Worm (Caenorhabditis elegans) whole organism, late embryonic: ENCODE measurements around the gene let-70.

Source experiments
- C38D4.7 ChIP-seq: fragments of 200-800 bp; sonication (Bioruptor generic); optimal IDR thresholded peaks from 2 replicates; lab custom pipeline; 2018; ENCODE audit warnings: mild to moderate bottlenecking, missing genetic modification characterization, moderate library complexity, missing compliant biosample characterization
- F13H6.1 ChIP-seq: sonication (generic microtip); optimal IDR thresholded peaks from 2 replicates; lab custom pipeline; 2016; ENCODE audit warnings: missing genetic modification characterization, missing compliant biosample characterization
- K02D7.2 ChIP-seq: sonication (generic microtip); optimal IDR thresholded peaks from 2 replicates; lab custom pipeline; 2017; ENCODE audit warnings: mild to moderate bottlenecking, missing genetic modification characterization, missing compliant biosample characterization
- T23F11.4 ChIP-seq: fragments of 200-800 bp; sonication (Bioruptor generic); optimal IDR thresholded peaks from 2 replicates; lab custom pipeline; 2018; ENCODE audit warnings: mild to moderate bottlenecking, missing genetic modification characterization, missing compliant biosample characterization
- ahr-1 ChIP-seq: sonication (generic microtip); optimal IDR thresholded peaks from 2 replicates; lab custom pipeline; 2016; ENCODE audit warnings: missing genetic modification characterization, missing compliant biosample characterization
- ceh-18 ChIP-seq: sonication (generic microtip); optimal IDR thresholded peaks from 2 replicates; lab custom pipeline; 2016; ENCODE audit warnings: missing genetic modification characterization, missing compliant biosample characterization
- ceh-22 ChIP-seq: sonication (generic microtip); optimal IDR thresholded peaks from 2 replicates; lab custom pipeline; 2017; ENCODE audit warnings: missing biosample characterization, missing genetic modification characterization
- ceh-34 ChIP-seq: sonication (generic microtip); optimal IDR thresholded peaks from 2 replicates; lab custom pipeline; 2016; ENCODE audit warnings: mild to moderate bottlenecking, missing genetic modification characterization, missing compliant biosample characterization
- ceh-9 ChIP-seq: sonication (generic microtip); optimal IDR thresholded peaks from 2 replicates; lab custom pipeline; 2016; ENCODE audit warnings: mild to moderate bottlenecking, missing genetic modification characterization, inconsistent platforms, missing compliant biosample characterization
- che-1 ChIP-seq: sonication (generic microtip); optimal IDR thresholded peaks from 2 replicates; lab custom pipeline; 2016; ENCODE audit warnings: mild to moderate bottlenecking, missing genetic modification characterization, missing compliant biosample characterization
- dmd-4 ChIP-seq: sonication (generic microtip); optimal IDR thresholded peaks from 2 replicates; lab custom pipeline; 2016; ENCODE audit warnings: borderline replicate concordance, missing genetic modification characterization, missing compliant biosample characterization
- elt-4 ChIP-seq: sonication (generic microtip); optimal IDR thresholded peaks from 2 replicates; lab custom pipeline; 2016; ENCODE audit warnings: missing genetic modification characterization, missing compliant biosample characterization
- eyg-1 ChIP-seq: sonication (generic microtip); optimal IDR thresholded peaks from 2 replicates; lab custom pipeline; 2016; ENCODE audit warnings: missing genotype, missing genetic modification characterization, missing compliant biosample characterization
- fax-1 ChIP-seq: sonication (generic microtip); optimal IDR thresholded peaks from 2 replicates; lab custom pipeline; 2016; ENCODE audit warnings: missing genotype, missing genetic modification characterization, missing compliant biosample characterization
- gmeb-2 ChIP-seq: sonication (generic microtip); optimal IDR thresholded peaks from 2 replicates; lab custom pipeline; 2016; ENCODE audit warnings: missing genetic modification characterization, inconsistent platforms, missing compliant biosample characterization
- hlh-6 ChIP-seq: sonication (generic microtip); optimal IDR thresholded peaks from 2 replicates; lab custom pipeline; 2016; ENCODE audit warnings: missing genotype, missing genetic modification characterization, missing compliant biosample characterization
- lin-11 ChIP-seq: fragments of 200-800 bp; sonication (Bioruptor generic); optimal IDR thresholded peaks from 2 replicates; lab custom pipeline; 2018; ENCODE audit warnings: mild to moderate bottlenecking, missing genetic modification characterization, missing compliant biosample characterization
- madf-2 ChIP-seq: sonication (generic microtip); optimal IDR thresholded peaks from 2 replicates; lab custom pipeline; 2017; ENCODE audit warnings: missing genetic modification characterization, missing compliant biosample characterization
- mec-3 ChIP-seq: sonication (generic microtip); optimal IDR thresholded peaks from 2 replicates; lab custom pipeline; 2016; ENCODE audit warnings: borderline replicate concordance, missing genetic modification characterization, missing compliant biosample characterization
- nfya-1 ChIP-seq: sonication (generic microtip); optimal IDR thresholded peaks from 2 replicates; lab custom pipeline; 2017; ENCODE audit warnings: missing genetic modification characterization, mild to moderate bottlenecking, missing compliant biosample characterization, antibody characterized with exemption, moderate library complexity
- nhr-232 ChIP-seq: sonication (generic microtip); optimal IDR thresholded peaks from 2 replicates; lab custom pipeline; 2016; ENCODE audit warnings: missing genetic modification characterization, missing compliant biosample characterization
- pat-9 ChIP-seq: fragments of 200-800 bp; sonication (Bioruptor generic); optimal IDR thresholded peaks from 2 replicates; lab custom pipeline; 2018; ENCODE audit warnings: mild to moderate bottlenecking, missing genetic modification characterization, moderate library complexity, missing compliant biosample characterization
- pha-2 ChIP-seq: sonication (generic microtip); optimal IDR thresholded peaks from 2 replicates; lab custom pipeline; 2017; ENCODE audit warnings: mild to moderate bottlenecking, missing genetic modification characterization, missing compliant biosample characterization
- pros-1 ChIP-seq: fragments of 150-350 bp; optimal IDR thresholded peaks from 2 replicates; lab custom pipeline; 2014; ENCODE audit warnings: missing biosample characterization, missing genetic modification reagents, missing genetic modification characterization
- ref-2 ChIP-seq: sonication (generic microtip); optimal IDR thresholded peaks from 2 replicates; lab custom pipeline; 2016; ENCODE audit warnings: missing genetic modification characterization, missing compliant biosample characterization
- sox-2 ChIP-seq: fragments of 200-800 bp; sonication (Bioruptor generic); IDR thresholded peaks from 2 replicates; pipeline ENCODE4 v1.3.6; 2022; ENCODE audit warnings: missing genetic modification reagents, missing genetic modification characterization, missing compliant biosample characterization
- tbx-2 ChIP-seq: sonication (generic microtip); optimal IDR thresholded peaks from 2 replicates; lab custom pipeline; 2016; ENCODE audit warnings: missing genetic modification characterization, missing compliant biosample characterization
- tbx-7 ChIP-seq: sonication (generic microtip); optimal IDR thresholded peaks from 2 replicates; lab custom pipeline; 2016; ENCODE audit warnings: missing genotype, missing genetic modification characterization, missing compliant biosample characterization
- ttx-3 ChIP-seq: sonication (generic microtip); optimal IDR thresholded peaks from 2 replicates; lab custom pipeline; 2016; ENCODE audit warnings: missing genetic modification reagents, missing genetic modification characterization, missing compliant biosample characterization
- unc-3 ChIP-seq, 2 experiments: fragments of 200-800 bp in 1 of 2; sonication (Bioruptor generic) in 1 of 2; sonication (generic microtip) in 1 of 2; conservative IDR thresholded peaks in 1 of 2; optimal IDR thresholded peaks in 1 of 2; 2 replicates each; pipeline versions ENCODE4 v1.3.6 to Lab custom; 2016 to 2022; ENCODE audit warnings: missing compliant biosample characterization in 2 of 2, missing genetic modification characterization in 2 of 2, missing genetic modification reagents in 1 of 2
- unc-42 ChIP-seq: sonication (generic microtip); optimal IDR thresholded peaks from 2 replicates; lab custom pipeline; 2016; ENCODE audit warnings: missing genotype, missing genetic modification characterization, missing compliant biosample characterization
- unc-55 ChIP-seq: sonication (generic microtip); optimal IDR thresholded peaks from 2 replicates; lab custom pipeline; 2017; ENCODE audit warnings: missing biosample characterization, missing genetic modification reagents, missing genetic modification characterization
- zip-5 ChIP-seq: sonication (generic microtip); optimal IDR thresholded peaks from 2 replicates; lab custom pipeline; 2016; ENCODE audit warnings: missing genetic modification characterization, missing compliant biosample characterization

let-70 gene

ce11 chrIV:11118837-11119491 lies 36.9 kb upstream of the let-70 start, which contains the start of the genes imp-2 and enpl-1 (continued):
- TF ChIP-seq ceh-22 (peak; percentile 6), ceh-9 (tag; lab: Kevin White, UChicago) (no peak), ahr-1 (tag; lab: Kevin White, UChicago) (no peak), tbx-2 (tag; lab: Kevin White, UChicago) (peak; percentile 93), fax-1 (tag; lab: Kevin White, UChicago) (no peak), pat-9 (tag; lab: Kevin White, UChicago) (no peak), F13H6.1 (tag; lab: Kevin White, UChicago) (peak; percentile 39), ref-2 (tag; lab: Kevin White, UChicago) (peak; percentile 85), pros-1 (tag; lab: Kevin White, UChicago) (peak; percentile 74), che-1 (no peak), hlh-6 (no peak), sox-2 (no peak), ttx-3 (peak; percentile 20), eyg-1 (tag; lab: Kevin White, UChicago) (no peak), mec-3 (no peak), unc-3 (GFP tag; conservative IDR thresholded peaks at IDR 0.05; lab: Robert Waterston, UW) (peak; percentile 12; the same call in 1 of the 2 replicates), unc-3 (tag; optimal IDR thresholded peaks at IDR 0.05; lab: Kevin White, UChicago) (peak; percentile 13), dmd-4 (no peak), nfya-1 (tag; lab: Kevin White, UChicago) (peak; percentile 100), ceh-34 (tag; lab: Kevin White, UChicago) (peak; percentile 80), K02D7.2 (no peak), T23F11.4 (GFP tag; lab: Kevin White, UChicago) (no peak), elt-4 (tag; lab: Kevin White, UChicago) (no peak), gmeb-2 (no peak), zip-5 (tag; lab: Kevin White, UChicago) (no peak), lin-11 (tag; lab: Kevin White, UChicago) (no peak), tbx-7 (peak; percentile 58), unc-55 (peak; percentile 50), unc-42 (tag; lab: Kevin White, UChicago) (peak; percentile 83), madf-2 (peak; percentile 28)

- TF ChIP-seq ceh-18: no peak
- TF ChIP-seq pha-2 (tag; lab: Kevin White, UChicago): no peak
- no peak for TF ChIP-seq nhr-232 (tag; lab: Kevin White, UChicago)
- no peak for TF ChIP-seq C38D4.7 (GFP tag; lab: Kevin White, UChicago)
Observed at ce11 chrIV:11112641-11113040, 30.6 kb upstream of the let-70 start, which contains the start of gene clc-9. TSS of gene clc-9 (plus strand) at chrIV:11112941.

ce11 chrIV:11111898-11112297 lies 29.8 kb upstream of the let-70 start:
- no peak for TF ChIP-seq unc-42 (tag; lab: Kevin White, UChicago)
- TF ChIP-seq, all 69 proteins: peak for 0

ce11 chrIV:11110995-11111619 lies 29.1 kb upstream of the let-70 start, which contains the start of gene rps-5:
TSS of gene rps-5 (minus strand) at chrIV:11111045.
- TF ChIP-seq unc-42 (tag; lab: Kevin White, UChicago) (peak; percentile 72), unc-55 (peak; percentile 12), ahr-1 (tag; lab: Kevin White, UChicago) (no peak), mec-3 (no peak), nfya-1 (tag; lab: Kevin White, UChicago) (peak; percentile 62)
- TF ChIP-seq, all 69 proteins: peak for 3
